Fruit fly (Drosophila melanogaster) whole organism, prepupa: ENCODE data around the gene svp.

Source experiments
- CG10631 ChIP-seq: fragments of 200-800 bp; sonication (Bioruptor generic); optimal IDR thresholded peaks from 2 replicates; lab custom pipeline; 2016; ENCODE audit warnings: missing biosample characterization, missing genetic modification characterization
- CG11294 ChIP-seq: fragments of 200-800 bp; sonication (Bioruptor generic); IDR thresholded peaks from 2 replicates; pipeline ENCODE4 v1.3.6; 2022; ENCODE audit warnings: missing biosample characterization, missing genetic modification characterization
- CG1621 ChIP-seq: fragments of 200-800 bp; sonication (Bioruptor generic); optimal IDR thresholded peaks from 3 replicates; lab custom pipeline; 2018; ENCODE audit warnings: missing biosample characterization, mild to moderate bottlenecking, missing genetic modification characterization
- CG16779 ChIP-seq: fragments of 200-800 bp; sonication (Bioruptor generic); optimal IDR thresholded peaks from 3 replicates; lab custom pipeline; 2017; ENCODE audit warnings: missing biosample characterization, mild to moderate bottlenecking, missing genetic modification characterization
- CG31627 ChIP-seq: fragments of 200-800 bp; sonication (Bioruptor generic); optimal IDR thresholded peaks from 3 replicates; lab custom pipeline; 2016; ENCODE audit warnings: missing biosample characterization, missing genetic modification characterization
- CG3919 ChIP-seq: fragments of 200-800 bp; sonication (Bioruptor generic); optimal IDR thresholded peaks from 3 replicates; lab custom pipeline; 2016; ENCODE audit warnings: missing biosample characterization, missing genetic modification characterization
- CG4318 ChIP-seq: fragments of 200-800 bp; sonication (Bioruptor generic); optimal IDR thresholded peaks from 3 replicates; lab custom pipeline; 2017; ENCODE audit warnings: missing biosample characterization, mild to moderate bottlenecking, missing genetic modification characterization
- CG6163 ChIP-seq: fragments of 200-800 bp; sonication (Bioruptor generic); IDR thresholded peaks from 3 replicates; pipeline ENCODE4 v1.3.6; 2022; ENCODE audit warnings: missing biosample characterization, missing genetic modification characterization
- CG6276 ChIP-seq: fragments of 200-800 bp; sonication (Bioruptor generic); optimal IDR thresholded peaks from 2 replicates; lab custom pipeline; 2017; ENCODE audit warnings: missing biosample characterization, mild to moderate bottlenecking, missing genetic modification characterization
- CG6808 ChIP-seq: fragments of 200-800 bp; sonication (Bioruptor generic); optimal IDR thresholded peaks from 3 replicates; lab custom pipeline; 2017; ENCODE audit warnings: missing biosample characterization, missing genetic modification characterization, mild to moderate bottlenecking, moderate library complexity, missing genetic modification reagents
- CG7368 ChIP-seq: fragments of 200-800 bp; sonication (Bioruptor generic); optimal IDR thresholded peaks from 3 replicates; lab custom pipeline; 2016; ENCODE audit warnings: missing biosample characterization, missing genetic modification characterization
- CG8119 ChIP-seq: fragments of 200-800 bp; sonication (Bioruptor generic); IDR thresholded peaks from 3 replicates; pipeline ENCODE4 v1.3.6; 2022; ENCODE audit warnings: missing biosample characterization, missing genetic modification characterization
- CG8319 ChIP-seq: fragments of 200-800 bp; sonication (Bioruptor generic); optimal IDR thresholded peaks from 3 replicates; lab custom pipeline; 2016; ENCODE audit warnings: missing biosample characterization, missing genetic modification characterization
- CG8632 ChIP-seq: fragments of 200-800 bp; sonication (Bioruptor generic); optimal IDR thresholded peaks from 3 replicates; lab custom pipeline; 2016; ENCODE audit warnings: missing biosample characterization, missing genetic modification characterization
- Eip75B ChIP-seq: fragments of 200-800 bp; sonication (Bioruptor generic); optimal IDR thresholded peaks from 3 replicates; lab custom pipeline; 2016; ENCODE audit warnings: missing biosample characterization, missing genetic modification characterization
- Eip78C ChIP-seq: fragments of 200-800 bp; sonication (Bioruptor generic); peaks from one replicate; lab custom pipeline; 2016; ENCODE audit warnings: missing biosample characterization, missing genetic modification characterization
- Eip93F ChIP-seq: fragments of 200-800 bp; sonication (Bioruptor generic); optimal IDR thresholded peaks from 2 replicates; lab custom pipeline; 2016; ENCODE audit warnings: missing biosample characterization, mild to moderate bottlenecking, missing genetic modification characterization
- Ets21C ChIP-seq: fragments of 200-800 bp; sonication (Bioruptor generic); optimal IDR thresholded peaks from 3 replicates; lab custom pipeline; 2016; ENCODE audit warnings: missing biosample characterization, missing genetic modification characterization
- Ets96B ChIP-seq: fragments of 200-800 bp; optimal IDR thresholded peaks from 2 replicates; lab custom pipeline; 2019; ENCODE audit warnings: missing biosample characterization, mild to moderate bottlenecking, missing genetic modification characterization, moderate library complexity
- Hr38 ChIP-seq: sonication (Bioruptor generic); optimal IDR thresholded peaks from 2 replicates; lab custom pipeline; 2016; ENCODE audit warnings: missing biosample characterization, missing genetic modification characterization
- Hr39 ChIP-seq: fragments of 200-800 bp; sonication (Bioruptor generic); optimal IDR thresholded peaks from 2 replicates; lab custom pipeline; 2016; ENCODE audit warnings: missing biosample characterization, missing genetic modification characterization
- Hr4 ChIP-seq: fragments of 200-800 bp; sonication (Bioruptor generic); optimal IDR thresholded peaks from 3 replicates; lab custom pipeline; 2016; ENCODE audit warnings: missing biosample characterization, missing genetic modification characterization
- Lpt ChIP-seq: fragments of 200-800 bp; sonication (Bioruptor generic); optimal IDR thresholded peaks from 3 replicates; lab custom pipeline; 2016; ENCODE audit warnings: missing biosample characterization, missing genetic modification characterization
- Met ChIP-seq: fragments of 200-800 bp; sonication (Bioruptor generic); optimal IDR thresholded peaks from 3 replicates; lab custom pipeline; 2016; ENCODE audit warnings: missing biosample characterization, missing genetic modification characterization
- OdsH ChIP-seq: fragments of 200-800 bp; sonication (Bioruptor generic); optimal IDR thresholded peaks from 3 replicates; lab custom pipeline; 2016; ENCODE audit warnings: missing biosample characterization, missing genetic modification characterization
- Smox ChIP-seq: fragments of 200-800 bp; sonication (Bioruptor generic); optimal IDR thresholded peaks from 3 replicates; lab custom pipeline; 2016; ENCODE audit warnings: missing biosample characterization, missing genetic modification characterization
- Sox15 ChIP-seq: fragments of 200-800 bp; sonication (Bioruptor generic); optimal IDR thresholded peaks from 3 replicates; lab custom pipeline; 2016; ENCODE audit warnings: missing biosample characterization, missing genetic modification characterization
- acj6 ChIP-seq: fragments of 200-800 bp; sonication (Bioruptor generic); optimal IDR thresholded peaks from 3 replicates; lab custom pipeline; 2016; ENCODE audit warnings: missing biosample characterization, missing genetic modification characterization
- cyc ChIP-seq: fragments of 200-800 bp; sonication (Bioruptor generic); optimal IDR thresholded peaks from 3 replicates; lab custom pipeline; 2016; ENCODE audit warnings: missing biosample characterization, missing genetic modification characterization
- dac ChIP-seq: fragments of 200-800 bp; sonication (Bioruptor generic); optimal IDR thresholded peaks from 2 replicates; lab custom pipeline; 2017; ENCODE audit warnings: missing biosample characterization, mild to moderate bottlenecking, missing genetic modification characterization
- dsx ChIP-seq: fragments of 200-800 bp; optimal IDR thresholded peaks from 3 replicates; lab custom pipeline; 2019; ENCODE audit warnings: missing biosample characterization, mild to moderate bottlenecking, missing genetic modification characterization, moderate library complexity; ENCODE audit not compliant: poor library complexity, severe bottlenecking
- eg ChIP-seq: fragments of 200-800 bp; sonication (Bioruptor generic); IDR thresholded peaks from 3 replicates; pipeline ENCODE4 v1.3.6; 2022; ENCODE audit warnings: missing biosample characterization, missing genetic modification characterization
- esn ChIP-seq: fragments of 200-800 bp; sonication (Bioruptor generic); optimal IDR thresholded peaks from 2 replicates; lab custom pipeline; 2016; ENCODE audit warnings: missing biosample characterization, mild to moderate bottlenecking, missing genetic modification characterization, moderate library complexity
- fd85E ChIP-seq: fragments of 200-800 bp; sonication (Bioruptor generic); optimal IDR thresholded peaks from 3 replicates; lab custom pipeline; 2016; ENCODE audit warnings: missing biosample characterization, missing genetic modification characterization
- pdm3 ChIP-seq: fragments of 200-800 bp; sonication (Bioruptor generic); optimal IDR thresholded peaks from 3 replicates; lab custom pipeline; 2016; ENCODE audit warnings: missing biosample characterization, missing genetic modification characterization
- salr ChIP-seq, 2 experiments: fragments of 200-800 bp; sonication (Bioruptor generic); optimal IDR thresholded peaks; 3 replicates each; lab custom pipeline; 2016 to 2018; ENCODE audit warnings: missing biosample characterization in 2 of 2, missing genetic modification characterization in 2 of 2, mild to moderate bottlenecking in 1 of 2
- spab ChIP-seq: fragments of 200-800 bp; sonication (Bioruptor generic); optimal IDR thresholded peaks from 2 replicates; lab custom pipeline; 2017; ENCODE audit warnings: missing biosample characterization, mild to moderate bottlenecking, missing genetic modification characterization, missing genetic modification reagents
- ss ChIP-seq, 2 experiments: fragments of 200-800 bp; sonication (Bioruptor generic); optimal IDR thresholded peaks; 2 replicates in 1 of 2; 3 replicates in 1 of 2; lab custom pipeline; 2017 to 2018; ENCODE audit warnings: mild to moderate bottlenecking in 2 of 2, missing biosample characterization in 2 of 2, missing genetic modification characterization in 2 of 2, moderate library complexity in 1 of 2
- svp ChIP-seq: fragments of 200-800 bp; sonication (Bioruptor generic); peaks from one replicate; lab custom pipeline; 2016; ENCODE audit warnings: missing biosample characterization, missing genetic modification characterization
- vri ChIP-seq: fragments of 200-800 bp; sonication (Bioruptor generic); optimal IDR thresholded peaks from 3 replicates; lab custom pipeline; 2016; ENCODE audit warnings: missing biosample characterization, mild to moderate bottlenecking, missing genetic modification characterization

The svp gene

dm6 chr3R:12297261-12297660, 38.7 kb downstream of the svp start (continued):
- TF ChIP-seq Eip78C (GFP tag; lab: Kevin White, UChicago) (peak; percentile 85), acj6 (peak; percentile 28)
- TF ChIP-seq, all 60 proteins: peak for 32

- no peak for TF ChIP-seq esn (GFP tag; lab: Kevin White, UChicago)
- peak; percentile 66 for TF ChIP-seq svp (GFP tag; lab: Kevin White, UChicago)
- no peak for TF ChIP-seq Ets96B (tag; lab: Kevin White, UChicago)
- no peak for TF ChIP-seq vri (GFP tag; lab: Kevin White, UChicago)
- peak; percentile 7 for TF ChIP-seq CG3919 (GFP tag; lab: Kevin White, UChicago)
- no peak for TF ChIP-seq CG16779
- no peak for TF ChIP-seq CG8632 (GFP tag; lab: Kevin White, UChicago)
- no peak for TF ChIP-seq Met (GFP tag; lab: Kevin White, UChicago)
- 0 out of 3 replicates have a peak, but pooled peaks have one; percentile 4 for TF ChIP-seq eg (GFP tag; lab: Robert Waterston, UW)
- TF ChIP-seq Smox: no peak
- TF ChIP-seq CG8119 (GFP tag; lab: Robert Waterston, UW): no peak
- no peak for TF ChIP-seq CG10631 (GFP tag; lab: Kevin White, UChicago)
- TF ChIP-seq, all 60 proteins: peak for 3
These were observed 43.0 kb downstream of the svp start for dm6 chr3R:12301528-12301927.

dm6 chr3R:12302915-12303314, 44.4 kb downstream of the svp start:
- TF ChIP-seq Ets96B (tag; lab: Kevin White, UChicago) (no peak), svp (GFP tag; lab: Kevin White, UChicago) (peak; percentile 76)

- TF ChIP-seq svp (GFP tag; lab: Kevin White, UChicago) (peak; percentile 91), CG11294 (GFP tag; lab: Robert Waterston, UW) (no peak)
These were observed 49.0 kb downstream of the svp start for dm6 chr3R:12307569-12307968.

- TF ChIP-seq Eip78C (GFP tag; lab: Kevin White, UChicago) (no peak), Lpt (GFP tag; lab: Kevin White, UChicago) (no peak), Ets21C (no peak), CG8319 (GFP tag; lab: Kevin White, UChicago) (no peak), Eip93F (GFP tag; lab: Kevin White, UChicago) (no peak), CG7368 (no peak), CG8119 (GFP tag; lab: Robert Waterston, UW) (no peak), Sox15 (GFP tag; lab: Kevin White, UChicago) (no peak), Hr39 (GFP tag; lab: Kevin White, UChicago) (no peak), CG11294 (GFP tag; lab: Robert Waterston, UW) (no peak), CG6163 (GFP tag; lab: Robert Waterston, UW) (no peak)
These were observed 52.5 kb downstream of the svp start, which contains the start of gene CG4066 for dm6 chr3R:12311053-12311452. TSS of gene CG4066 (plus strand) at chr3R:12311353.

- TF ChIP-seq pdm3 (GFP tag; lab: Kevin White, UChicago): peak; percentile 74
- peak; percentile 79 for TF ChIP-seq CG3919 (GFP tag; lab: Kevin White, UChicago)
- peak; percentile 83 for TF ChIP-seq vri (GFP tag; lab: Kevin White, UChicago)
- TF ChIP-seq Met (GFP tag; lab: Kevin White, UChicago): peak; percentile 89
- peak; percentile 69 to 73 for TF ChIP-seq ss (GFP tag; optimal IDR thresholded peaks at IDR 0.05; lab: Kevin White, UChicago)
- TF ChIP-seq dsx: peak; percentile 77
- TF ChIP-seq Eip93F (GFP tag; lab: Kevin White, UChicago): peak; percentile 78
- TF ChIP-seq Hr38 (GFP tag; lab: Kevin White, UChicago): no peak
- peak; percentile 72 for TF ChIP-seq Ets21C
- TF ChIP-seq Lpt (GFP tag; lab: Kevin White, UChicago): peak; percentile 38
- TF ChIP-seq fd85E: peak; percentile 12
- TF ChIP-seq esn (GFP tag; lab: Kevin White, UChicago): peak; percentile 89
- peak; percentile 8 for TF ChIP-seq CG7368
- TF ChIP-seq CG4318 (GFP tag; lab: Kevin White, UChicago): peak; percentile 18
- peak; percentile 82 for TF ChIP-seq OdsH (GFP tag; lab: Kevin White, UChicago)
- TF ChIP-seq CG6276 (GFP tag; lab: Kevin White, UChicago): no peak
- TF ChIP-seq Eip75B (GFP tag; lab: Kevin White, UChicago): peak; percentile 68
- peak; percentile 50 for TF ChIP-seq CG16779
- TF ChIP-seq dac (GFP tag; lab: Kevin White, UChicago): no peak
- TF ChIP-seq cyc: peak; percentile 80
- TF ChIP-seq CG31627 (GFP tag; lab: Kevin White, UChicago): peak; percentile 80
- peak; percentile 74 for TF ChIP-seq CG1621 (tag; lab: Kevin White, UChicago)
- peak; percentile 86 for TF ChIP-seq spab (GFP tag; lab: Kevin White, UChicago)
- peak; percentile 48 to 63 for TF ChIP-seq salr (GFP tag; optimal IDR thresholded peaks at IDR 0.05; lab: Kevin White, UChicago)
- peak; percentile 87 for TF ChIP-seq CG6808 (GFP tag; lab: Kevin White, UChicago)
- TF ChIP-seq CG8119 (GFP tag; lab: Robert Waterston, UW): peak; percentile 47
- peak; percentile 29 for TF ChIP-seq Hr4
- TF ChIP-seq Ets96B (tag; lab: Kevin White, UChicago): peak; percentile 90
These were observed 55.7 kb downstream of the svp start for dm6 chr3R:12314236-12314635.
